Worm (Caenorhabditis elegans): ENCODE results near the gene nspb-3.

DNA sequence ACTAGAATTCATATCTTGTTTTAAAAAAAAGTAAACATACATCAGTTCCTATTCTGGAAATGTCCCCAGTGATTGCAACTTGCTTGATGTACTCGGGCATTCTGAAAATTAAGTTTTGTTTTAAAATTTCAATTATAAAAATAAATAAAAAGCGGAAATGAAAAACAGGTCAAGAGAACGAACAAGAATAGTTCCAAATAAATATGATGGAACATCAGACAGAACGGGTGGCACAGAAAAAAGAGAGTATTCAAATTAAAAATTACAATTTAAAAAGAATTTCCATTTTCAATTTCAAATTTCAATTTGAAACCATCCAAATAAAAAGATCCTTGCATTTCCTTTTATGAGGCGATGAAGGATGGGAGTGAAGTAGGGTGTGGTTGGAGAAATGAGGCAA is 26.5 kb upstream of the nspb-3 start, which contains the start of gene C01B10.3:
- TF ChIP-seq ceh-36 (tag; optimal IDR thresholded peaks at IDR 0.05) (no peak), flt-1 (GFP tag; IDR thresholded peaks at IDR 0.05) (no peak), B0310.2 (tag; optimal IDR thresholded peaks at IDR 0.05) (no peak), hmg-4 (GFP tag; optimal IDR thresholded peaks at IDR 0.05) (no peak), ama-1 (optimal IDR thresholded peaks at IDR 0.05) (no peak), scrt-1 (GFP tag; IDR thresholded peaks at IDR 0.05) (no peak), aly-1 (tag; optimal IDR thresholded peaks at IDR 0.05) (no peak), F13C5.2 (tag; optimal IDR thresholded peaks at IDR 0.05) (no peak), hmbx-1 (tag; optimal IDR thresholded peaks at IDR 0.05) (no peak), tbx-11 (GFP tag; IDR thresholded peaks at IDR 0.05) (no peak), tra-4 (tag; optimal IDR thresholded peaks at IDR 0.05) (no peak), ets-7 (tag; optimal IDR thresholded peaks at IDR 0.05) (no peak), sea-1 (GFP tag; conservative IDR thresholded peaks at IDR 0.05) (no peak)
